Worm (Caenorhabditis elegans) whole organism, young adult: Measurements from ENCODE around the gene fbxc-22.

Experiments used
- F23B12.7 ChIP-seq: sonication (generic microtip); optimal IDR thresholded peaks from 2 replicates; lab custom pipeline; 2017; ENCODE audit warnings: missing genetic modification characterization, mild to moderate bottlenecking, missing compliant biosample characterization, antibody characterized with exemption, moderate library complexity; ENCODE audit not compliant: insufficient read depth
- K12H6.12 ChIP-seq: fragments of 200-800 bp; sonication (Bioruptor generic); optimal IDR thresholded peaks from 2 replicates; lab custom pipeline; 2018; ENCODE audit warnings: mild to moderate bottlenecking, missing genetic modification characterization, missing compliant biosample characterization
- athp-1 ChIP-seq: sonication (generic microtip); optimal IDR thresholded peaks from 2 replicates; lab custom pipeline; 2017; ENCODE audit warnings: mild to moderate bottlenecking, missing genetic modification characterization, missing compliant biosample characterization
- sdz-38 ChIP-seq: sonication (generic microtip); optimal IDR thresholded peaks from 2 replicates; lab custom pipeline; 2016; ENCODE audit warnings: missing genotype, missing genetic modification characterization, missing compliant biosample characterization
- snpc-1.1 ChIP-seq: sonication (generic microtip); optimal IDR thresholded peaks from 2 replicates; lab custom pipeline; 2017; ENCODE audit warnings: missing genetic modification characterization, mild to moderate bottlenecking, missing compliant biosample characterization, antibody characterized with exemption, moderate library complexity, missing genotype, missing genetic modification reagents; ENCODE audit not compliant: insufficient read depth
- snpc-3.4 ChIP-seq: sonication (generic microtip); optimal IDR thresholded peaks from 2 replicates; lab custom pipeline; 2017; ENCODE audit warnings: missing genetic modification characterization, mild to moderate bottlenecking, missing compliant biosample characterization, antibody characterized with exemption, moderate library complexity, missing genotype, missing genetic modification reagents
- snpc-4 ChIP-seq, 5 experiments: fragments of 150-350 bp in 1 of 5; sonication (generic microtip) in 4 of 5; optimal IDR thresholded peaks; 2 replicates each; lab custom pipeline; 2014 to 2018; ENCODE audit warnings: missing genetic modification characterization in 5 of 5, missing biosample characterization in 3 of 5, antibody characterized with exemption in 2 of 5, mild to moderate bottlenecking in 2 of 5, missing compliant biosample characterization in 2 of 5, missing genotype in 2 of 5, moderate library complexity in 2 of 5, missing genetic modification reagents in 1 of 5
- tlf-1 ChIP-seq: fragments of 200-800 bp; sonication (Bioruptor generic); optimal IDR thresholded peaks from 2 replicates; lab custom pipeline; 2018; ENCODE audit warnings: mild to moderate bottlenecking, missing genetic modification characterization, missing compliant biosample characterization
- ztf-22 ChIP-seq: fragments of 200-800 bp; sonication (Bioruptor generic); optimal IDR thresholded peaks from 2 replicates; lab custom pipeline; 2018; ENCODE audit warnings: mild to moderate bottlenecking, missing genetic modification characterization, moderate library complexity, missing compliant biosample characterization
- ztf-25 ChIP-seq: fragments of 200-800 bp; sonication (Bioruptor generic); IDR thresholded peaks from 2 replicates; pipeline ENCODE4 v1.3.6; 2022; ENCODE audit warnings: missing genetic modification reagents, missing genetic modification characterization, missing compliant biosample characterization

ce11 chrII:1731932-1732331, 41.0 kb upstream of the fbxc-22 start, which contains the start of gene ceh-82:
- TF ChIP-seq ztf-22 (GFP tag; lab: Kevin White, UChicago) (no peak), athp-1 (no peak), F23B12.7 (tag; lab: Kevin White, UChicago) (no peak), sdz-38 (tag; lab: Kevin White, UChicago) (no peak), tlf-1 (no peak), K12H6.12 (no peak), snpc-1.1 (tag; lab: Kevin White, UChicago) (no peak), snpc-3.4 (tag; lab: Kevin White, UChicago) (no peak), ztf-25 (GFP tag; lab: Robert Waterston, UW) (no peak), snpc-4 (GFP tag; optimal IDR thresholded peaks at IDR 0.05; lab: Kevin White, UChicago) (no peak), snpc-4 (tag; optimal IDR thresholded peaks at IDR 0.05; lab: Kevin White, UChicago) (no peak)
